Worm (Caenorhabditis elegans) whole organism, L1 larva: ENCODE results near the gene rpb-4.
A peak's percentile ranks its signal among the peaks of the same experiment; 100 is the strongest.

Experiments
- C04F5.9 ChIP-seq: sonication (generic microtip); optimal IDR thresholded peaks from 2 replicates; lab custom pipeline; 2016; ENCODE audit warnings: missing genetic modification characterization, missing compliant biosample characterization
- C16A3.4 ChIP-seq: fragments of 150-350 bp; optimal IDR thresholded peaks from 2 replicates; lab custom pipeline; 2014; ENCODE audit warnings: missing biosample characterization, missing genetic modification characterization
- F16B12.6 ChIP-seq: fragments of 150-350 bp; optimal IDR thresholded peaks from 2 replicates; lab custom pipeline; 2014; ENCODE audit warnings: missing biosample characterization, missing genetic modification characterization
- aha-1 ChIP-seq: fragments of 150-350 bp; optimal IDR thresholded peaks from 2 replicates; lab custom pipeline; 2014; ENCODE audit warnings: missing biosample characterization, missing genetic modification characterization
- aly-2 ChIP-seq: fragments of 150-350 bp; optimal IDR thresholded peaks from 2 replicates; lab custom pipeline; 2014; ENCODE audit warnings: missing biosample characterization, missing genetic modification characterization
- ama-1 ChIP-seq: fragments of 150-350 bp; optimal IDR thresholded peaks from 2 replicates; lab custom pipeline; 2014
- blmp-1 ChIP-seq: fragments of 150-350 bp; optimal IDR thresholded peaks from 2 replicates; lab custom pipeline; 2014; ENCODE audit warnings: missing biosample characterization, missing genetic modification characterization
- ceh-82 ChIP-seq, 3 experiments: fragments of 150-350 bp in 1 of 3; sonication (generic microtip) in 2 of 3; optimal IDR thresholded peaks; 2 replicates each; lab custom pipeline; 2014 to 2017; ENCODE audit warnings: missing biosample characterization in 3 of 3, missing genetic modification characterization in 3 of 3
- ceh-88 ChIP-seq: fragments of 200-800 bp; sonication (Bioruptor generic); IDR thresholded peaks from 2 replicates; pipeline ENCODE4 v1.3.6; 2022; ENCODE audit warnings: missing genetic modification characterization, missing compliant biosample characterization
- dpl-1 ChIP-seq, 3 experiments: fragments of 150-350 bp in 2 of 3; sonication (generic microtip) in 1 of 3; optimal IDR thresholded peaks; 2 replicates each; lab custom pipeline; 2014 to 2017; ENCODE audit warnings: missing biosample characterization in 3 of 3, missing genetic modification characterization in 3 of 3, missing genetic modification reagents in 3 of 3
- dsc-1 ChIP-seq: sonication (generic microtip); optimal IDR thresholded peaks from 2 replicates; lab custom pipeline; 2016; ENCODE audit warnings: mild to moderate bottlenecking, missing genetic modification characterization, missing compliant biosample characterization
- efl-1 ChIP-seq, 4 experiments: fragments of 150-350 bp; optimal IDR thresholded peaks in 3 of 4; peaks in 1 of 4; 1 replicate in 1 of 4; 2 replicates in 3 of 4; lab custom pipeline; 2014; ENCODE audit warnings: missing biosample characterization in 2 of 4, missing genetic modification characterization in 2 of 4, missing genetic modification reagents in 2 of 4
- efl-3 ChIP-seq: fragments of 200-800 bp; sonication (Bioruptor generic); optimal IDR thresholded peaks from 2 replicates; lab custom pipeline; 2018; ENCODE audit warnings: mild to moderate bottlenecking, missing genetic modification characterization, missing compliant biosample characterization
- egl-13 ChIP-seq: sonication (generic microtip); optimal IDR thresholded peaks from 2 replicates; lab custom pipeline; 2016; ENCODE audit warnings: missing genotype, missing genetic modification reagents, missing genetic modification characterization, missing compliant biosample characterization
- ets-5 ChIP-seq: fragments of 200-800 bp; sonication (Bioruptor generic); IDR thresholded peaks from 2 replicates; pipeline ENCODE4 v1.3.6; 2022; ENCODE audit warnings: missing genetic modification characterization, missing compliant biosample characterization
- fkh-10 ChIP-seq: sonication (generic microtip); optimal IDR thresholded peaks from 2 replicates; lab custom pipeline; 2017; ENCODE audit warnings: missing biosample characterization, missing genetic modification reagents, missing genetic modification characterization
- fkh-4 ChIP-seq: sonication (generic microtip); optimal IDR thresholded peaks from 2 replicates; lab custom pipeline; 2016; ENCODE audit warnings: missing compliant biosample characterization, missing genetic modification characterization, borderline replicate concordance
- fkh-8 ChIP-seq: sonication (generic microtip); optimal IDR thresholded peaks from 2 replicates; lab custom pipeline; 2016; ENCODE audit warnings: mild to moderate bottlenecking, missing genetic modification characterization, missing compliant biosample characterization
- fos-1 ChIP-seq: fragments of 150-350 bp; optimal IDR thresholded peaks from 2 replicates; lab custom pipeline; 2014; ENCODE audit warnings: missing biosample characterization, missing genetic modification characterization
- grh-1 ChIP-seq: fragments of 200-800 bp; sonication (Bioruptor generic); IDR thresholded peaks from 2 replicates; pipeline ENCODE4 v1.3.6; 2022; ENCODE audit warnings: missing genetic modification reagents, missing genetic modification characterization, missing compliant biosample characterization
- hlh-4 ChIP-seq: sonication (generic microtip); optimal IDR thresholded peaks from 2 replicates; lab custom pipeline; 2016; ENCODE audit warnings: mild to moderate bottlenecking, missing genetic modification characterization, missing compliant biosample characterization
- isw-1 ChIP-seq: fragments of 200-800 bp; sonication (Bioruptor generic); IDR thresholded peaks from 2 replicates; pipeline ENCODE4 v1.3.6; 2022; ENCODE audit warnings: missing genetic modification characterization, missing compliant biosample characterization
- lin-13 ChIP-seq: fragments of 150-350 bp; optimal IDR thresholded peaks from 2 replicates; lab custom pipeline; 2014; ENCODE audit warnings: missing biosample characterization, missing genetic modification reagents, missing genetic modification characterization
- lin-14 ChIP-seq: fragments of 200-800 bp; sonication (Bioruptor generic); optimal IDR thresholded peaks from 2 replicates; lab custom pipeline; 2018; ENCODE audit warnings: mild to moderate bottlenecking, missing genetic modification characterization, moderate library complexity, missing compliant biosample characterization
- lin-35 ChIP-seq, 2 experiments: fragments of 150-350 bp; optimal IDR thresholded peaks; 2 replicates each; lab custom pipeline; 2014; ENCODE audit warnings: missing biosample characterization in 2 of 2, missing genetic modification characterization in 2 of 2, missing genetic modification reagents in 2 of 2
- lir-3 ChIP-seq: sonication (generic microtip); optimal IDR thresholded peaks from 2 replicates; lab custom pipeline; 2016; ENCODE audit warnings: mild to moderate bottlenecking, missing genetic modification characterization, moderate library complexity, missing compliant biosample characterization; ENCODE audit not compliant: poor library complexity
- lsy-2 ChIP-seq, 2 experiments: fragments of 150-350 bp; optimal IDR thresholded peaks; 2 replicates each; lab custom pipeline; 2014; ENCODE audit warnings: missing biosample characterization in 2 of 2, missing genetic modification characterization in 2 of 2
- mdl-1 ChIP-seq, 2 experiments: fragments of 150-350 bp; optimal IDR thresholded peaks; 2 replicates each; lab custom pipeline; 2014 to 2017; ENCODE audit warnings: missing biosample characterization in 2 of 2, missing genetic modification characterization in 2 of 2, inconsistent platforms in 1 of 2
- mef-2 ChIP-seq: fragments of 150-350 bp; optimal IDR thresholded peaks from 2 replicates; lab custom pipeline; 2014; ENCODE audit warnings: missing biosample characterization, missing genetic modification characterization
- mep-1 ChIP-seq: fragments of 150-350 bp; optimal IDR thresholded peaks from 2 replicates; lab custom pipeline; 2014; ENCODE audit warnings: missing biosample characterization, missing genetic modification characterization
- nhr-19 ChIP-seq: fragments of 200-800 bp; sonication (Bioruptor generic); conservative IDR thresholded peaks from 2 replicates; pipeline ENCODE4 v1.3.6; 2022; ENCODE audit warnings: missing genetic modification characterization, missing compliant biosample characterization
- nhr-20 ChIP-seq: sonication (generic microtip); optimal IDR thresholded peaks from 2 replicates; lab custom pipeline; 2016; ENCODE audit warnings: mild to moderate bottlenecking, missing genetic modification characterization, missing compliant biosample characterization
- nhr-237 ChIP-seq: fragments of 150-350 bp; optimal IDR thresholded peaks from 2 replicates; lab custom pipeline; 2014; ENCODE audit warnings: missing biosample characterization, missing genetic modification characterization
- nhr-47 ChIP-seq: sonication (generic microtip); optimal IDR thresholded peaks from 2 replicates; lab custom pipeline; 2016; ENCODE audit warnings: mild to moderate bottlenecking, missing genetic modification characterization, moderate library complexity, missing compliant biosample characterization
- nhr-71 ChIP-seq: sonication (generic microtip); optimal IDR thresholded peaks from 2 replicates; lab custom pipeline; 2016; ENCODE audit warnings: mild to moderate bottlenecking, missing genetic modification characterization, moderate library complexity, missing compliant biosample characterization
- nhr-90 ChIP-seq: sonication (generic microtip); optimal IDR thresholded peaks from 2 replicates; lab custom pipeline; 2016; ENCODE audit warnings: mild to moderate bottlenecking, missing genetic modification characterization, missing compliant biosample characterization; ENCODE audit not compliant: poor library complexity
- pax-3 ChIP-seq: fragments of 200-800 bp; sonication (Bioruptor generic); optimal IDR thresholded peaks from 2 replicates; lab custom pipeline; 2018; ENCODE audit warnings: mild to moderate bottlenecking, missing genetic modification characterization, moderate library complexity, missing compliant biosample characterization
- pqm-1 ChIP-seq: sonication (generic microtip); optimal IDR thresholded peaks from 3 replicates; lab custom pipeline; 2017; ENCODE audit warnings: missing biosample characterization, missing genetic modification characterization
- rnt-1 ChIP-seq: sonication (generic microtip); optimal IDR thresholded peaks from 2 replicates; lab custom pipeline; 2016; ENCODE audit warnings: mild to moderate bottlenecking, missing genetic modification characterization, moderate library complexity, missing compliant biosample characterization
- skn-1 ChIP-seq: fragments of 150-350 bp; optimal IDR thresholded peaks from 2 replicates; lab custom pipeline; 2014; ENCODE audit warnings: missing biosample characterization, missing genetic modification characterization
- snpc-4 ChIP-seq: fragments of 150-350 bp; optimal IDR thresholded peaks from 2 replicates; lab custom pipeline; 2014; ENCODE audit warnings: missing biosample characterization, missing genetic modification characterization
- snu-23 ChIP-seq: sonication (generic microtip); optimal IDR thresholded peaks from 2 replicates; lab custom pipeline; 2016; ENCODE audit warnings: missing genetic modification characterization, missing compliant biosample characterization
- sox-4 ChIP-seq: sonication (generic microtip); optimal IDR thresholded peaks from 2 replicates; lab custom pipeline; 2016; ENCODE audit warnings: missing genetic modification characterization, missing compliant biosample characterization
- sptf-1 ChIP-seq: fragments of 150-350 bp; optimal IDR thresholded peaks from 2 replicates; lab custom pipeline; 2014; ENCODE audit warnings: missing biosample characterization, missing genetic modification characterization
- swsn-7 ChIP-seq: sonication (generic microtip); optimal IDR thresholded peaks from 2 replicates; lab custom pipeline; 2016; ENCODE audit warnings: missing genetic modification characterization, missing compliant biosample characterization
- tbx-2 ChIP-seq: sonication (generic microtip); optimal IDR thresholded peaks from 2 replicates; lab custom pipeline; 2016; ENCODE audit warnings: missing genetic modification characterization, missing compliant biosample characterization
- tlp-1 ChIP-seq: fragments of 150-350 bp; optimal IDR thresholded peaks from 2 replicates; lab custom pipeline; 2014; ENCODE audit warnings: missing biosample characterization, missing genetic modification characterization
- unc-130 ChIP-seq: fragments of 150-350 bp; optimal IDR thresholded peaks from 2 replicates; lab custom pipeline; 2017; ENCODE audit warnings: missing biosample characterization, missing genetic modification characterization, inconsistent platforms
- unc-86 ChIP-seq: sonication (generic microtip); optimal IDR thresholded peaks from 2 replicates; lab custom pipeline; 2016; ENCODE audit warnings: missing genetic modification characterization, missing compliant biosample characterization
- unc-98 ChIP-seq: fragments of 200-800 bp; sonication (Bioruptor generic); IDR thresholded peaks from 2 replicates; pipeline ENCODE4 v1.3.6; 2022; ENCODE audit warnings: missing genetic modification characterization, missing compliant biosample characterization
- vab-15 ChIP-seq: sonication (generic microtip); optimal IDR thresholded peaks from 2 replicates; lab custom pipeline; 2017; ENCODE audit warnings: missing genotype, mild to moderate bottlenecking, missing genetic modification characterization, missing compliant biosample characterization
- xbp-1 ChIP-seq: sonication (generic microtip); optimal IDR thresholded peaks from 2 replicates; lab custom pipeline; 2016; ENCODE audit warnings: missing genetic modification characterization, missing compliant biosample characterization
- ztf-4 ChIP-seq: fragments of 150-350 bp; optimal IDR thresholded peaks from 2 replicates; lab custom pipeline; 2014; ENCODE audit warnings: missing biosample characterization, missing genetic modification characterization

The rpb-4 gene

DNA sequence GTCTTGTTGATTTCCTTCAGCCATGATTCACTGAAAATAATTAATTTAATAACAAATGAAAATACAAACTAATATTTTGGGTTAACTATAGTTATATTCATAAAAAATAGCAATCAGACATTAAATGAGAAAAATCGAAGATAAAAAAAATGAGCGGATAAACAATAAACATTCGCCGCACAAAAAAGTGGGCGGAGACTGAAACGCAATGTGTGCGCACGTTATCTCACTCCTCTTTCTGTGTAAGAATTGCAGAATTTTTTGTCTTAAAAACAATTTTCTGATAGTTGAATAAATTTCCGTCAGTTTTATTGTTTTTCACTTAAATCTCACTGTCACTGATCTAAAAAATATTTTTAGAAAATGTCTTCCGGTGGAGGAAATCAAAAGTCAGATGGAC lies at the start of gene rpb-4, which contains the start of gene mtch-1:
rpb-4 (plus strand) TSS at position 353 of the 400 bp plus-strand sequence.
mtch-1 (minus strand) TSS at position 24 of the 400 bp plus-strand sequence.
- TF ChIP-seq F16B12.6 (peak; percentile 23), nhr-20 (tag; lab: Kevin White, UChicago) (peak; percentile 23), grh-1 (GFP tag; lab: Robert Waterston, UW) (no peak), dpl-1 (GFP tag; optimal IDR thresholded peaks at IDR 0.05; lab: Kevin White, UChicago) (peak in 2 of 3 experiments; percentile 41 to 50), rnt-1 (tag; lab: Kevin White, UChicago) (peak; percentile 22), tbx-2 (tag; lab: Kevin White, UChicago) (no peak), efl-3 (no peak), lin-35 (GFP tag; optimal IDR thresholded peaks at IDR 0.05; lab: Kevin White, UChicago) (peak in 1 of 2 experiments; percentile 25), ets-5 (GFP tag; lab: Robert Waterston, UW) (no peak), snu-23 (GFP tag; lab: Kevin White, UChicago) (peak; percentile 43), lin-13 (GFP tag; lab: Kevin White, UChicago) (no peak), xbp-1 (tag; lab: Kevin White, UChicago) (peak; percentile 29), lir-3 (peak; percentile 54), ceh-82 (tag; optimal IDR thresholded peaks at IDR 0.05; lab: Kevin White, UChicago) (peak in 1 of 3 experiments; percentile 2), aha-1 (tag; lab: Kevin White, UChicago) (no peak), C04F5.9 (tag; lab: Kevin White, UChicago) (no peak), vab-15 (tag; lab: Kevin White, UChicago) (no peak), swsn-7 (tag; lab: Kevin White, UChicago) (peak; percentile 1), isw-1 (GFP tag; lab: Robert Waterston, UW) (no peak), nhr-47 (peak; percentile 10), nhr-19 (GFP tag; lab: Robert Waterston, UW) (no peak), unc-130 (peak; percentile 1), unc-98 (GFP tag; lab: Robert Waterston, UW) (no peak), aly-2 (tag; lab: Kevin White, UChicago) (no peak), skn-1 (tag; lab: Kevin White, UChicago) (peak; percentile 50), efl-1 (optimal IDR thresholded peaks at IDR 0.05; lab: Kevin White, UChicago) (peak; percentile 30 to 39), efl-1 (GFP tag; optimal IDR thresholded peaks at IDR 0.05 in 1 of 2; lab: Kevin White, UChicago) (peak; percentile 12 to 14), nhr-90 (no peak), snpc-4 (peak; percentile 4), mdl-1 (tag; optimal IDR thresholded peaks at IDR 0.05; lab: Kevin White, UChicago) (peak in 1 of 2 experiments; percentile 10), sox-4 (tag; lab: Kevin White, UChicago) (no peak), nhr-71 (peak; percentile 33), lin-14 (GFP tag; lab: Kevin White, UChicago) (peak; percentile 35), mep-1 (no peak), fkh-4 (no peak), ama-1 (no peak), tlp-1 (tag; lab: Kevin White, UChicago) (no peak), lsy-2 (tag; optimal IDR thresholded peaks at IDR 0.05; lab: Kevin White, UChicago) (peak; percentile 20 to 66), sptf-1 (tag; lab: Kevin White, UChicago) (no peak), pax-3 (no peak), blmp-1 (tag; lab: Kevin White, UChicago) (peak; percentile 31), pqm-1 (tag; lab: Kevin White, UChicago) (no peak), C16A3.4 (tag; lab: Kevin White, UChicago) (peak; percentile 58), egl-13 (tag; lab: Kevin White, UChicago) (no peak)
- TF ChIP-seq, all 84 proteins: peak for 21

ce11 chrII:7325063-7325480 lies 49.2 kb upstream of the rpb-4 start:
- TF ChIP-seq fkh-8 (tag; lab: Kevin White, UChicago) (peak; percentile 92), nhr-237 (tag; lab: Kevin White, UChicago) (no peak), unc-86 (tag; lab: Kevin White, UChicago) (peak; percentile 48), sox-4 (tag; lab: Kevin White, UChicago) (peak; percentile 26), mep-1 (peak; percentile 22), efl-3 (no peak), ztf-4 (tag; lab: Kevin White, UChicago) (peak; percentile 57), lin-14 (GFP tag; lab: Kevin White, UChicago) (peak; percentile 63), pqm-1 (tag; lab: Kevin White, UChicago) (no peak), hlh-4 (tag; lab: Kevin White, UChicago) (peak; percentile 56), nhr-47 (peak; percentile 59), nhr-71 (peak; percentile 75), fos-1 (tag; lab: Kevin White, UChicago) (no peak), mef-2 (tag; lab: Kevin White, UChicago) (peak; percentile 50), swsn-7 (tag; lab: Kevin White, UChicago) (peak; percentile 6), dsc-1 (tag; lab: Kevin White, UChicago) (peak; percentile 47), fkh-10 (GFP tag; lab: Kevin White, UChicago) (peak; percentile 4), xbp-1 (tag; lab: Kevin White, UChicago) (peak; percentile 16), pax-3 (peak; percentile 16), ceh-88 (peak; percentile 31; the same call in 1 of the 2 replicates)
